Fruit fly (Drosophila melanogaster): ENCODE results near the gene CG15739.

CG15739 gene

dm6 chrX:11868866-11869265, 4.3 kb upstream of the CG15739 start, which contains the start of the genes Nrd1 and CG1847 (continued):
- TF ChIP-seq lov (optimal IDR thresholded peaks at IDR 0.05): no peak
- TF ChIP-seq lov (GFP tag; IDR thresholded peaks at IDR 0.05): no peak
- TF ChIP-seq mld (GFP tag; IDR thresholded peaks at IDR 0.05; ENCODE audit: partially characterized antibody): no peak; the same call in 2 of the 3 replicates
- TF ChIP-seq cato (GFP tag; optimal IDR thresholded peaks at IDR 0.05; ENCODE audit: borderline replicate concordance): no peak
- no peak for TF ChIP-seq Vsx1 (GFP tag; optimal IDR thresholded peaks at IDR 0.05)
- no peak for TF ChIP-seq zf30C (GFP tag; optimal IDR thresholded peaks at IDR 0.05)
- no peak for TF ChIP-seq CG10654 (GFP tag; optimal IDR thresholded peaks at IDR 0.05)
- TF ChIP-seq CG11247 (GFP tag; IDR thresholded peaks at IDR 0.05): no peak
- no peak for TF ChIP-seq CG16863 (GFP tag; optimal IDR thresholded peaks at IDR 0.05)
- TF ChIP-seq danr (GFP tag; IDR thresholded peaks at IDR 0.05): no peak
- TF ChIP-seq CG12104 (GFP tag; optimal IDR thresholded peaks at IDR 0.05): no peak
- no peak for TF ChIP-seq CG1603 (tag; optimal IDR thresholded peaks at IDR 0.05)
- TF ChIP-seq CG12299 (tag; optimal IDR thresholded peaks at IDR 0.05): no peak
- peak; percentile 67 for TF ChIP-seq inv (GFP tag; IDR thresholded peaks at IDR 0.05; ENCODE audit: partially characterized antibody)
- TF ChIP-seq CG17186 (GFP tag; optimal IDR thresholded peaks at IDR 0.05): peak; percentile 48
- TF ChIP-seq CG7928 (GFP tag; optimal IDR thresholded peaks at IDR 0.05): no peak
- no peak for TF ChIP-seq H2.0 (GFP tag; IDR thresholded peaks at IDR 0.05)
- TF ChIP-seq lbe (GFP tag; optimal IDR thresholded peaks at IDR 0.05): no peak
- TF ChIP-seq CG16815 (GFP tag; optimal IDR thresholded peaks at IDR 0.05): no peak
- TF ChIP-seq ttk (GFP tag; IDR thresholded peaks at IDR 0.05): no peak
- TF ChIP-seq HLH54F (GFP tag; optimal IDR thresholded peaks at IDR 0.05): peak; percentile 3
- no peak for TF ChIP-seq sisA (GFP tag; IDR thresholded peaks at IDR 0.05)
- peak; percentile 61 for TF ChIP-seq CG30020 (tag; optimal IDR thresholded peaks at IDR 0.05)
- peak; percentile 72 for TF ChIP-seq BEAF-32 (GFP tag; optimal IDR thresholded peaks at IDR 0.05)
- TF ChIP-seq CG31365 (tag; optimal IDR thresholded peaks at IDR 0.05): no peak
- no peak for TF ChIP-seq CG4854 (GFP tag; optimal IDR thresholded peaks at IDR 0.05)
- TF ChIP-seq seq (GFP tag; IDR thresholded peaks at IDR 0.05): no peak
- TF ChIP-seq NC2β (GFP tag; optimal IDR thresholded peaks at IDR 0.05): no peak
- no peak for TF ChIP-seq hkb (optimal IDR thresholded peaks at IDR 0.05)
- TF ChIP-seq hkb (GFP tag; IDR thresholded peaks at IDR 0.05): no peak
- TF ChIP-seq ftz-f1 (GFP tag; optimal IDR thresholded peaks at IDR 0.05): no peak
- no peak for TF ChIP-seq CG10431 (GFP tag; optimal IDR thresholded peaks at IDR 0.05)
- no peak for TF ChIP-seq rib (GFP tag; IDR thresholded peaks at IDR 0.05)

- TF ChIP-seq Dref (GFP tag; IDR thresholded peaks at IDR 0.05) (peak; percentile 45), kni (GFP tag; optimal IDR thresholded peaks at IDR 0.05) (no peak), unpg (GFP tag; optimal IDR thresholded peaks at IDR 0.05) (no peak), stwl (tag; optimal IDR thresholded peaks at IDR 0.05) (peak; percentile 41), CG1024 (GFP tag; IDR thresholded peaks at IDR 0.05) (peak; percentile 47), Ets97D (GFP tag; optimal IDR thresholded peaks at IDR 0.05) (peak; percentile 32), Sry-δ (GFP tag; optimal IDR thresholded peaks at IDR 0.05) (peak; percentile 43), CG12071 (GFP tag; optimal IDR thresholded peaks at IDR 0.05) (no peak), CG32532 (GFP tag; IDR thresholded peaks at IDR 0.05) (peak; percentile 22; the same call in 1 of the 2 replicates), sens-2 (GFP tag; IDR thresholded peaks at IDR 0.05) (no peak), rib (GFP tag; IDR thresholded peaks at IDR 0.05) (no peak), ssp (GFP tag; IDR thresholded peaks at IDR 0.05) (peak; percentile 96), Ets65A (GFP tag) (peak; percentile 91), CG12659 (GFP tag; optimal IDR thresholded peaks at IDR 0.05) (peak; percentile 30), NC2α (GFP tag; optimal IDR thresholded peaks at IDR 0.05) (no peak), CG2120 (GFP tag; optimal IDR thresholded peaks at IDR 0.05) (peak; percentile 1), CG30020 (tag; optimal IDR thresholded peaks at IDR 0.05) (peak; percentile 78), BEAF-32 (GFP tag; optimal IDR thresholded peaks at IDR 0.05) (peak; percentile 33), sens (GFP tag) (no peak), bsh (GFP tag; optimal IDR thresholded peaks at IDR 0.05) (peak in 1 of 2 experiments; percentile 8), pan (optimal IDR thresholded peaks at IDR 0.05) (no peak), pan (GFP tag; optimal IDR thresholded peaks at IDR 0.05 in 1 of 2, IDR thresholded peaks at IDR 0.05 in 1 of 2) (peak in 1 of 2 experiments; percentile 7), CG17802 (tag; optimal IDR thresholded peaks at IDR 0.05) (peak; percentile 84), slbo (GFP tag; IDR thresholded peaks at IDR 0.05) (peak; percentile 46)
Observed at dm6 chrX:11872517-11872916, 602 bp upstream of the CG15739 start, which contains the start of gene BORCS5. Gene BORCS5 (minus strand): TSS chrX:11872779.

All from whole organism, embryonic.